Fruit fly (Drosophila melanogaster) whole organism, embryonic: ENCODE measurements around the gene Jhbp5.

ENCODE experiments used
- B-H1 ChIP-seq: fragments of 200-800 bp; sonication (Bioruptor generic); IDR thresholded peaks from 3 replicates; pipeline ENCODE4 v1.3.6; 2022; ENCODE audit warnings: missing biosample characterization, missing genetic modification characterization
- CG10366 ChIP-seq: fragments of 200-800 bp; sonication (Bioruptor generic); IDR thresholded peaks from 2 replicates; pipeline ENCODE4 v1.3.6; 2022; ENCODE audit warnings: missing biosample characterization, missing genetic modification characterization
- CG14667 ChIP-seq: fragments of 200-800 bp; sonication (Bioruptor generic); IDR thresholded peaks from 2 replicates; pipeline ENCODE4 v1.3.6; 2022; ENCODE audit warnings: missing biosample characterization, missing genetic modification characterization
- CkIIα-i1 ChIP-seq: fragments of 200-800 bp; sonication (Bioruptor generic); IDR thresholded peaks from 2 replicates; pipeline ENCODE4 v1.3.6; 2022; ENCODE audit warnings: missing biosample characterization, missing genetic modification characterization
- chn ChIP-seq: fragments of 200-800 bp; sonication (Bioruptor generic); optimal IDR thresholded peaks from 2 replicates; lab custom pipeline; 2016; ENCODE audit warnings: missing biosample characterization, missing genetic modification characterization
- h ChIP-seq: fragments of >200 bp; optimal IDR thresholded peaks from 2 replicates; lab custom pipeline; 2017
- nmo ChIP-seq: fragments of 200-800 bp; sonication (Bioruptor generic); optimal IDR thresholded peaks from 2 replicates; lab custom pipeline; 2018; ENCODE audit warnings: missing biosample characterization, mild to moderate bottlenecking, missing genetic modification characterization, moderate library complexity

DNA sequence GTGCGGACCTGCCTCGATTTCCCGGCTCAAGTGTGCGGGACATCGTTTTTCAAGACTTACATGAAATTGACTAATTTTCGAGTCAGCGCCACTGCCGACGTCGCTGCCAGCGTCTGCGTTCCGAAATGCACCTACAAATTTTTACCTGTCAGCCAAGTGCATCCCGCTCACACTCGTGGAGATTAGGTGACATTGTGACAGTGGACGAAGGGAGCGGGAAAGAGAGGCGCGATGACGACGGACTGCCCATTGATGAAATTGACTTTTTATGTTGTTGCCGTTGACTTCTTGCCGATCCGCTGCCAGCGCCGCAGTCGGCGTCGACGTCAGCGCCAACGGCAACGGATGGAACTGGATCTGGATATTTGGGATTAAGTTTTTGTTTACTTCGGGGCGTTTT is 11.7 kb downstream of the Jhbp5 start:
- no peak for TF ChIP-seq nmo (GFP tag; lab: Kevin White, UChicago)
- no peak for TF ChIP-seq chn (GFP tag; lab: Kevin White, UChicago)
- TF ChIP-seq h (lab: Kevin White, UChicago), result no peak
- TF ChIP-seq CkIIα-i1 (GFP tag; lab: Robert Waterston, UW), result no peak
- TF ChIP-seq CG10366, result no peak
- TF ChIP-seq B-H1, result no peak
- TF ChIP-seq CG14667 (GFP tag; lab: Robert Waterston, UW), result no peak
